Worm (Caenorhabditis elegans): ENCODE measurements around the gene valv-1.

- TF ChIP-seq him-1 (tag; optimal IDR thresholded peaks at IDR 0.05) (no peak), W03F9.2 (tag; optimal IDR thresholded peaks at IDR 0.05) (no peak)
These were observed 19.1 kb downstream of the valv-1 start for ce11 chrIV:7426055-7426454.

Data from whole organism, L4/young adult.